Worm (Caenorhabditis elegans) whole organism, L3 larva: ENCODE data around the gene srj-10.
"Not testable (repeated sequence)": the region's sequence is repeated elsewhere in the genome, so short reads cannot be mapped to it uniquely, and the experiment has no call there.

ENCODE experiments used
- daf-12 ChIP-seq: fragments of 150-350 bp; optimal IDR thresholded peaks from 2 replicates; lab custom pipeline; 2014; ENCODE audit warnings: missing biosample characterization, missing genetic modification reagents, missing genetic modification characterization
- egl-27 ChIP-seq: sonication (generic microtip); optimal IDR thresholded peaks from 4 replicates; lab custom pipeline; 2017; ENCODE audit warnings: missing biosample characterization, missing genetic modification reagents, missing genetic modification characterization
- fos-1 ChIP-seq: fragments of 150-350 bp; optimal IDR thresholded peaks from 2 replicates; lab custom pipeline; 2014; ENCODE audit warnings: missing biosample characterization, missing genetic modification characterization
- nfya-1 ChIP-seq: sonication (generic microtip); optimal IDR thresholded peaks from 2 replicates; lab custom pipeline; 2017; ENCODE audit warnings: missing genetic modification characterization, mild to moderate bottlenecking, missing compliant biosample characterization, antibody characterized with exemption, moderate library complexity; ENCODE audit not compliant: insufficient read depth
- pha-4 ChIP-seq: fragments of 150-350 bp; optimal IDR thresholded peaks from 2 replicates; lab custom pipeline; 2014; ENCODE audit warnings: missing biosample characterization, missing genetic modification reagents, missing genetic modification characterization
- skn-1 ChIP-seq: fragments of 150-350 bp; optimal IDR thresholded peaks from 2 replicates; lab custom pipeline; 2014; ENCODE audit warnings: missing biosample characterization, missing genetic modification characterization
- snpc-4 ChIP-seq: fragments of 150-350 bp; optimal IDR thresholded peaks from 2 replicates; lab custom pipeline; 2014; ENCODE audit warnings: missing biosample characterization, missing genetic modification characterization

ce11 chrV:16040140-16040827 is 33.5 kb downstream of the srj-10 start, which contains the start of the genes his-4 and his-3:
- TF ChIP-seq pha-4 (tag; lab: Kevin White, UChicago) (peak; percentile 68), snpc-4 (tag; lab: Kevin White, UChicago) (peak; percentile 28)
- not testable (repeated sequence) for TF ChIP-seq fos-1 (tag; lab: Kevin White, UChicago); nfya-1 (tag; lab: Kevin White, UChicago); egl-27 (tag; lab: Kevin White, UChicago); skn-1 (tag; lab: Kevin White, UChicago); daf-12
